Worm (Caenorhabditis elegans) whole organism, mixed stage, embryonic: ENCODE data around the gene gop-1.

Experiments
- blmp-1 ChIP-seq: fragments of 150-350 bp; optimal IDR thresholded peaks from 2 replicates; lab custom pipeline; 2014; ENCODE audit warnings: missing biosample characterization, missing genetic modification characterization
- elt-1 ChIP-seq: sonication (generic microtip); optimal IDR thresholded peaks from 2 replicates; lab custom pipeline; 2017; ENCODE audit warnings: missing genetic modification characterization, mild to moderate bottlenecking, missing compliant biosample characterization, antibody characterized with exemption, moderate library complexity, borderline replicate concordance; ENCODE audit not compliant: insufficient read depth
- elt-3 ChIP-seq: fragments of 150-350 bp; optimal IDR thresholded peaks from 2 replicates; lab custom pipeline; 2014; ENCODE audit warnings: missing biosample characterization, missing genetic modification characterization
- lin-13 ChIP-seq: fragments of 150-350 bp; optimal IDR thresholded peaks from 2 replicates; lab custom pipeline; 2014; ENCODE audit warnings: missing biosample characterization, missing genetic modification characterization
- mep-1 ChIP-seq: fragments of 150-350 bp; optimal IDR thresholded peaks from 2 replicates; lab custom pipeline; 2017; ENCODE audit warnings: missing biosample characterization, missing genetic modification reagents, missing genetic modification characterization, inconsistent platforms
- nhr-12 ChIP-seq: fragments of 150-350 bp; optimal IDR thresholded peaks from 2 replicates; lab custom pipeline; 2014; ENCODE audit warnings: missing biosample characterization, missing genetic modification characterization
- nhr-237 ChIP-seq: fragments of 150-350 bp; optimal IDR thresholded peaks from 2 replicates; lab custom pipeline; 2014; ENCODE audit warnings: missing biosample characterization, missing genetic modification characterization
- nhr-28 ChIP-seq: fragments of 150-350 bp; optimal IDR thresholded peaks from 2 replicates; lab custom pipeline; 2014; ENCODE audit warnings: missing biosample characterization, missing genetic modification characterization
- nhr-76 ChIP-seq: sonication (generic microtip); optimal IDR thresholded peaks from 2 replicates; lab custom pipeline; 2017; ENCODE audit warnings: missing biosample characterization, missing genetic modification characterization
- pha-4 ChIP-seq: fragments of 150-350 bp; optimal IDR thresholded peaks from 2 replicates; lab custom pipeline; 2018; ENCODE audit warnings: missing biosample characterization, missing genetic modification reagents, missing genetic modification characterization
- snpc-4 ChIP-seq: fragments of 150-350 bp; optimal IDR thresholded peaks from 2 replicates; lab custom pipeline; 2014; ENCODE audit warnings: missing biosample characterization, missing genetic modification characterization
- unc-39 ChIP-seq: fragments of 150-350 bp; optimal IDR thresholded peaks from 2 replicates; lab custom pipeline; 2014; ENCODE audit warnings: missing biosample characterization, missing genetic modification characterization
- unc-62 ChIP-seq: fragments of 150-350 bp; optimal IDR thresholded peaks from 2 replicates; lab custom pipeline; 2014; ENCODE audit warnings: missing biosample characterization, missing genetic modification reagents, missing genetic modification characterization
- zip-8 ChIP-seq: fragments of 150-350 bp; optimal IDR thresholded peaks from 2 replicates; lab custom pipeline; 2014; ENCODE audit warnings: missing biosample characterization, missing genetic modification characterization

ce11 chrIII:5308278-5308677 is 54.0 kb downstream of the gop-1 start, which contains the start of gene mog-3:
- TF ChIP-seq unc-62 (GFP tag; lab: Kevin White, UChicago): no peak
- no peak for TF ChIP-seq nhr-12 (tag; lab: Kevin White, UChicago)
- no peak for TF ChIP-seq snpc-4 (tag; lab: Kevin White, UChicago)
- peak; percentile 87 for TF ChIP-seq zip-8 (tag; lab: Kevin White, UChicago)
- TF ChIP-seq elt-1 (tag; lab: Kevin White, UChicago): no peak
- no peak for TF ChIP-seq nhr-76 (tag; lab: Kevin White, UChicago)
- no peak for TF ChIP-seq unc-39 (tag; lab: Kevin White, UChicago)
- TF ChIP-seq mep-1 (tag; lab: Kevin White, UChicago): peak; percentile 73
- TF ChIP-seq nhr-237: no peak
- TF ChIP-seq elt-3 (tag; lab: Kevin White, UChicago): no peak
- TF ChIP-seq lin-13 (tag; lab: Kevin White, UChicago): peak; percentile 29
- peak; percentile 25 for TF ChIP-seq pha-4 (tag; lab: Kevin White, UChicago)
- no peak for TF ChIP-seq blmp-1 (tag; lab: Kevin White, UChicago)
- no peak for TF ChIP-seq nhr-28
